Fruit fly (Drosophila melanogaster): ENCODE data around the gene CG4393.

DNA sequence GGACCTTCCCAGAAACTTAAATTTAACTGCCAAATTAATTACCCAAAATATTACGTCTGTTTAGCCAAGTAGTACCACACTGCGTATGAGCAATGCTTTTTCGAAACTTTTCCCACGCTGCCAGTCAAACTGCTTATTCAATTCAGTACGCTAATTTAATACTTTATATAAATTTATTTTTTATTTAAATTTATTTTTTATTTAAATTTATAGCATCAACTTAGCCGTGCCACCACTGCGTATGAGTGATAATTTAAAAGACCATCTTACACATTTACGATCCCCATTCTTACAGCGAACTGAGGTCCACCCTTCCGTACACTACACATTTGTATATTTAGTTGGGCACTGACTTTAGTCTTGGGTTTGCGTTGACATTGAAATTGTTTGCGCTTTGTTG lies 49.0 kb downstream of the CG4393 start:
- TF ChIP-seq usp (GFP tag; optimal IDR thresholded peaks at IDR 0.05) (no peak), Hnf4 (GFP tag; optimal IDR thresholded peaks at IDR 0.05) (no peak), psq (GFP tag; optimal IDR thresholded peaks at IDR 0.05) (no peak), woc (GFP tag; optimal IDR thresholded peaks at IDR 0.05) (no peak), Dif (GFP tag; optimal IDR thresholded peaks at IDR 0.05; ENCODE audit: partially characterized antibody) (no peak), Mio (GFP tag; optimal IDR thresholded peaks at IDR 0.05) (no peak), tai (GFP tag; optimal IDR thresholded peaks at IDR 0.05) (no peak), lola (GFP tag; optimal IDR thresholded peaks at IDR 0.05) (no peak), Myc (optimal IDR thresholded peaks at IDR 0.05) (no peak), Hr83 (GFP tag; optimal IDR thresholded peaks at IDR 0.05; ENCODE audit: poor library complexity, severe bottlenecking) (no peak), foxo (GFP tag; optimal IDR thresholded peaks at IDR 0.05) (peak in 1 of 2 experiments; percentile 38), h (GFP tag; optimal IDR thresholded peaks at IDR 0.05) (no peak), pan (optimal IDR thresholded peaks at IDR 0.05) (no peak)

All from whole organism, wandering third instar larva.